Fruit fly (Drosophila melanogaster) whole organism, larva: ENCODE measurements around the gene CG10237.
A peak's percentile ranks its signal among the peaks of the same experiment; 100 is the strongest.

Experiments used
- noc ChIP-seq: fragments of 200-800 bp; sonication (Bioruptor generic); optimal IDR thresholded peaks from 3 replicates; lab custom pipeline; 2019; ENCODE audit warnings: missing biosample characterization, mild to moderate bottlenecking, missing genetic modification characterization, moderate library complexity

Gene CG10237

dm6 chr2L:19442627-19443026, at the start of gene CG10237:
CG10237 (minus strand) TSS chr2L:19442727.
- no peak for TF ChIP-seq noc (tag; lab: Kevin White, UChicago)

DNA sequence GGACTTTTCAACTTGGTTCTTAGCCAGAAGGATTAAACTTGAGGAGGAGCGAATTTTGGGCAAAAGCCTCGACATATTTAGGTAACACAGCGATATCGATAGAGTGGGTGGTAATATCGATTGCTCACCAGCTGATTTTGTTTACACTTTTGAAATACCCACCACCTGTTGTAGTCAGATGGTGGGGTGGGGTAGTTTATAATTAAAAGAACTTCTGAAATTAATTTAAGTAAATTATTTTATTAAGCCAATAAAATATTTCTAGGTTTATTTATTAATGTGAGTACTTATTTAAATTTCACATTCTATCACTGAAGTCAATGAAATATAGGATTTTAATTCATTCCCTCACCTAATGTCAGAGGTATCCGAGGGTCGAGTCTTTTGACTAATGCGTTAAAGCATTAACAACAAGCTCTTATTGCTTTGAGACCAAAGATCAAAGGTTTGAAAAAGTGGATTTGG, 47.5 kb upstream of the CG10237 start, which contains the start of the genes CG10194 and CG18094:
Gene CG10194 (minus strand): TSS at position 108 of the 465 bp plus-strand sequence.
Gene CG18094 (plus strand): TSS at position 266 of the 465 bp plus-strand sequence.
- TF ChIP-seq noc (tag; lab: Kevin White, UChicago): peak; percentile 80

- TF ChIP-seq noc (tag; lab: Kevin White, UChicago): no peak
These were observed 44.7 kb upstream of the CG10237 start, which contains the start of gene CG13083 for dm6 chr2L:19487190-19487589. CG13083 (plus strand) TSS chr2L:19487490.

DNA sequence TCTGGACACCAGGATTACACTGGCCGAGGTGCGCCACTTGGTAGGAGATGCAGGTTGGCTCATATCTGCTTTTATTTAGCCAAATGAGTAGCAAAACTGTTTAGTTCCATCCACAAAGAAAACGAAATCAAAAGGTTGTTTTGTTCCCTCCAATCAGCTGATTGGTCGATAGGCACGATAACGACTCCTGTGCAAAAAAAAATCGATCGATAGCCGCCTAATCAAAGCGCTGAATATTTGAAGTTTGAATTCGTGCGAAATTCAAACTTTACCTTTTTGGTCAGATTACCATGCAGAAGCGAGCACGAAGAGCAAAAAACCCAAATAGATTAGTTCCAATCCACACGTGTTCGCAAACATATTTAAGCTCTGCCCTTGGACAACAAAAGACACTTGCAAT, 42.0 kb upstream of the CG10237 start, which contains the start of the genes CG10195 and CG13084:
Gene CG10195 (minus strand): TSS at position 167 of the 400 bp plus-strand sequence.
Gene CG13084 (plus strand): TSS at position 392 of the 400 bp plus-strand sequence.
- no peak for TF ChIP-seq noc (tag; lab: Kevin White, UChicago)

DNA sequence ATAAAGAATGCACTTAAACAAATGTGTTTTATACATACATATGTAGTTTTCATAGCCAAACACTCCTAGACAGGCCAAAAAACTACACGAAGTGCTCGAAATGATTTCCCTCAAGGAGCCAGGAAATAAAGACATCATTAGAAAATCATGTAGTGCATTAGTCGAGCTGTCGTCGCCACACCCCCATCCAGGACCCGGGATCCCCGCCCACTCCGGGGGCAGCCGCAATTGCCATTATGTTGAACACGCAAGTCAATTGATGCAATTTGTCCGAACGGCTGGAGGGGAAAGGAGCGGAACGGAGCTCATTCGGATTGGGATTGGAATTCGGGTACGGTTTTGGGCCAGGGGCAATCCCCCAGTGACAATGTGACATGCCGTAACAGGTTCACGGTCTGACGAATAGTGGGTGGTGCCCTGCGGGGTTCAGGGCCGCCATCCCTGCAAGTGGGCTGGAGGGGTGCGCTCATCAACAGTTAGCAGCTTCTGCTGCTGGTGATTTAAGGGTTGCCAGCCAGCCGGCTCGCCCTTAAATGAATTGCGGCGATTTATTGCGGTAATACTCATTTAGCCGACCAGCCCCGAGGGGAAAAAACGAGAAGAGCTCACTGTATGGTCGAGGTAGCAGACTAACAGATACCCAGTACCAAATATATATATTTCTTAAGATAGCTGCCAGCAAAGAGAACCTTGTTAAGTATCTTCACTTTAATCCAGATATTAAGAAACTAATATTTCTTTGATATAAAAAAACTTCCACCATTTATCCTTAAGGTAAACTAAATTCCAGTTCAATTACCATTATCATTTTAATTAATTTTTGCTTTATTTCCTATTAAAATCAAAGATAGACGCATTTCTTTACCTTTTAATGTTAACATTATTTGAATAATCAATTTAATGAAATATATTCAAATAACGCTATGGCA, 38.1 kb upstream of the CG10237 start:
- no peak for TF ChIP-seq noc (tag; lab: Kevin White, UChicago)

dm6 chr2L:19479249-19479984, 36.9 kb upstream of the CG10237 start:
- TF ChIP-seq noc (tag; lab: Kevin White, UChicago): no peak

DNA sequence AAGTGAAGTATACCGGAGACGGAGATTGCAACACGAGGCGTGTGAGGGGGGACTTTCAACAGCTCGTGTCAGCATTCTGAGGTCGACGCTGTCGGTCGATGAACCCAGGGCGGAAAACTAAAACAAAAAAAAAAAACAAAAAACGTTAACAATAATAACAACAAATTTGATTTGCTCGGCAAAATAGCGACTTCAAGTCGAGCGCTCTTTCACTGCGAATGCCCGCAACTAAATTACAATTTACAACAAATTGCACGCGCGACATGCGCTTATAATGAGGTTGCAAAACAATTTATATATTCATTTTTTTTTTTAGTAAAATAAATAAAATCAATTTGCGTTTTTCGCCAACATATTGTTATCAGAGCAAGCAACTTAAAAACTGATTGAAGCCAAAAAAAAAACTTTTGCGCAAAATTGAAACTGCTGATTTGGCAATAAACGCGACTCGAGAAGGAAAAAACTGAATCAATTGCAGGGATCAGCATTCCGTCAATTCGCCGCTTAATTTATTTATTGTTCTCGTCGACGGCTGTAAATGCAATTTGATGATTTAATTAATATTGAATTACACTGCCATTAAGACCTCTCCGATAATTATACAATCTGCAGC, 31.0 kb upstream of the CG10237 start:
- no peak for TF ChIP-seq noc (tag; lab: Kevin White, UChicago)

DNA sequence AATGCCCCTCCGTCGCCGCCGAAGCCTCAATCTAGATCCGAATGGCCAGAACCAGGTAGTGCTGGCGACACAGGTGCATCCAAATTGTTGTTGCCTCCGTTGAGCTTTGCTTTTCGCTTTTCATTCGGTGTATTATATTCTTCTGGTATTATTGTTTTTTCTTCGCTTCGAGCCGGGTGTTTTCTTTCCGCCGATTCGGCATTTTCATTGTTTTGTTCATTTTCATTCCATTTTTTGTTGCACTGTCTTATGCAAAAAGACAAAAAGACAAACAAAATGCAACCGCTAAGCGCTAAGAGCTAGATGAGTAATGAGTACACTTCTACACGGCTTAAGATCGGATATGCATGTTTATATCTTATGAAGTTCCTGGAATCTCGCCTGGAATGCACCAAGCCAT, 29.7 kb upstream of the CG10237 start:
- no peak for TF ChIP-seq noc (tag; lab: Kevin White, UChicago)

DNA sequence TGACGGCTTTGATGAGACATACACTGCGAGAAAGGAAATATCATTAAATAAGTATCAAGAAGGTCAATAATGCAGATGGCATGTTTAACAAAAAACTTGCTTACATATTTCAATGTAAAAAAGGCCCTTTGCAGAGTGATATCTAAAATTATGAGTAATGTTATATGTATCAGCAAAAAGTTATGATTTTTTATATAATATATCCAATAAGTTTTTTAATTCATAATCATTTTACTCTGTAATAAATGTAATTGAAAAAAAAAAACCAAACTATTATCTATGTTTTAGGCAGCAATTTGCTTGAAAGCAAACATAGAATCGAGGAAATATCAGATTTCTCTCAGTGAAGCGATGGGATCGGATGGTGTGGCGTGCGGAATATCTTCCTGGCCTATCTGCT, 27.2 kb upstream of the CG10237 start:
- no peak for TF ChIP-seq noc (tag; lab: Kevin White, UChicago)

DNA sequence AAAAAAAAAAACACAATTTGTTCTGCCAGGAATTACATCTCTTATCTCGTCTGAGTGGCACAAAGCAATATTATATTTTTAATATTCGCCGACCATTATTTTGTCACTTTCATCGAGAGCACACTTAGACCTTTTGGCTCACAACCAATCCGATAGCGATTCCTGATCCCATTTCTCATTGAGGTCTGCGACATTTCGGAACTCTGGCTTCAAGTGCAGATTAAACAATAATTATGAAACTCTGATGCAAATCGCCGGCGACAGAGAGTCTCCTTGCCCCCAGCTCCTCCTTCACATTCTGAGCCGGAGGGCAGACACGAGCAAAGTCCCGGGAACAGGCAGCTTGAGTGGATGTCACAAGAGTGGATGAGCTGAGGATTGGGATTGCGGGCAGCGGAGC, 26.6 kb upstream of the CG10237 start:
- no peak for TF ChIP-seq noc (tag; lab: Kevin White, UChicago)

DNA sequence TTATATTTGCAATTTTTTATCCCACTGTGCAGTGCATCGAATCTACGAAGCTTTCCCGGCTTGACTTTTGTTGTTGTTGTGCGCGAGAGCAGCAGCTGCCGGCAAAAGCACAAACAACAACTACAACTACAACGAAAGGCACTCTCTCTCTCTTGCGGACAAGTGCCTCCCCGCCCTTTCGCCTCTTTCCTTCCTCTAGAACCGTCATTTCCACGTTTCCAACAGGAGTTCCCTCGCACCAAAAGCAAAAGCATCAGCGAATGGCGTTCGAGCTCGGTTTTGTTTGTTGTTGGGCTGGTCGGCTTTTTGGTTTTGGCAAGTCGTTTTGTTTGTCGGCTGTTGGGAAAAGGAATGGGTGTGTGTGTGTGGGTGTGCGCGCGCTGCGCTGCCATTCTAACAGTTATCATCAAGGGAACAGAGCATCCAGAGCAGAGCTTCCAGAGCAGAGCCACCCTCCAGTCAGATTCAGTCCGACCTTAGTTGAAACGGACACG, 21.3 kb upstream of the CG10237 start, which contains the start of gene tj:
Gene tj (plus strand): TSS at position 444 of the 494 bp plus-strand sequence.
- no peak for TF ChIP-seq noc (tag; lab: Kevin White, UChicago)

DNA sequence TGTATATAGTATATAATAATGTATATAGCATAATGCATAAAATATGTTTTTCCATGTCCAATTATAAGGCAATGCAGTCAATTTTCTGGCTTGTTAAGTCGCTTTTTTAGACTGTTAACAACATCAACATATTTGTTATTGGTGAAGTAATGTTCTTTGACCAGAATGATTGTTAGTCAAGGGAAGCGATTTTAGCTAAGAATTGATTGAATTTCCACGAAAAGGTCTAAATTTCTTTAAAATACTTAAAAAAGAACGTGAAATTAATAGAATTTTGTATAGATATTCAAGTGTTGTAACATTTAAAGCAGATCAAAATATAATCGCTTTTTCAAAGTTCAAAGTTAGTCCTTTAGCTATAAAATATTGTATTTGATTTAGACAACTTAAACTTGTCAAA, 20.9 kb upstream of the CG10237 start:
- no peak for TF ChIP-seq noc (tag; lab: Kevin White, UChicago)

DNA sequence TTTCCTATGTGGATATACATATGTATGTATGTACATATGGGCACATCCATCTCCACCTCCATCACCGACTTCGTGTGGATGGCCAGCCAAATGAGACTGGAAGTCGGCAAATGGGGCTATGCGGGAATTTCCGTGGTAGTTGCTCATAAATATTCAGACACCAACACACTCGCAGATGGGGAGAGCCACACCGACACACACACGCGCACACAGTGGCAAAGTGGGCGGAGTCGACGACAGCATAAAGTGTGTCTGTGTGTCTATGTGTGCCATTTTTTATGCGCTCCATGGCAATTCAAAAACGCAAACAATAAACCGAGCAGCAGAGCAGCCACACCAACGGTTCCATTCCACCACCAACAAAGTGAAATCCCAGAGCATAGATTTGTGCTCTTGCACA, 20.4 kb upstream of the CG10237 start:
- TF ChIP-seq noc (tag; lab: Kevin White, UChicago): no peak

DNA sequence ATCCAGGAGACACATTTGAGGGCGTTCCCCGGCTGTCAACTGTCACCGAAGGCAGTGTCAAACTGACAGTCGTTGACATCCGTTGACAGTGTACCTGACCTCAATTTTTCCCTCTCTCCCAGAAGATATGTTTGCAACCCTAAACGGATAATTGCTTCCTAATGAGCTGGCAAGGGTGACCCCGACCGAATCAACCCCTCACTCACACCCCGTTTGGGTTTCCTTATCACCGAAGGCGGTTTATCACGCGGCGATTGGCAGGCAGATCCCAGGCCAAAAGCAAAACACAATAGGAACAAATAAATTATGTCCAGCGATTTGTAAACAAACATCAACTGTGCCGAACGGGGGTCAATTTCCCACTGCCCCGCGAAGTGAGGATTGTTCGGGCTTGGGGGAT, 16.9 kb upstream of the CG10237 start:
- no peak for TF ChIP-seq noc (tag; lab: Kevin White, UChicago)
